Fruit fly (Drosophila melanogaster) whole organism, adult: Measurements from ENCODE around the gene CG15059.

Experiments
- CG11617 ChIP-seq: fragments of 200-800 bp; sonication (Bioruptor generic); optimal IDR thresholded peaks from 2 replicates; lab custom pipeline; 2017; ENCODE audit warnings: mild to moderate bottlenecking, missing biosample characterization, missing genetic modification reagents, missing genetic modification characterization
- CG12768 ChIP-seq: fragments of 200-800 bp; sonication (Bioruptor generic); optimal IDR thresholded peaks from 2 replicates; lab custom pipeline; 2017; ENCODE audit warnings: missing biosample characterization, missing genetic modification characterization, mild to moderate bottlenecking, moderate library complexity, missing genetic modification reagents
- CG14711 ChIP-seq: fragments of 200-800 bp; sonication (Bioruptor generic); optimal IDR thresholded peaks from 2 replicates; lab custom pipeline; 2018; ENCODE audit warnings: missing biosample characterization, mild to moderate bottlenecking, missing genetic modification characterization, moderate library complexity
- CG1620 ChIP-seq: fragments of 200-800 bp; sonication (Bioruptor generic); optimal IDR thresholded peaks from 2 replicates; lab custom pipeline; 2016; ENCODE audit warnings: missing biosample characterization, missing genetic modification characterization
- CG33017 ChIP-seq: fragments of 200-800 bp; sonication (Bioruptor generic); optimal IDR thresholded peaks from 2 replicates; lab custom pipeline; 2018; ENCODE audit warnings: missing biosample characterization, mild to moderate bottlenecking, missing genetic modification characterization, moderate library complexity
- CG5204 ChIP-seq: fragments of 200-800 bp; sonication (Bioruptor generic); optimal IDR thresholded peaks from 2 replicates; lab custom pipeline; 2016; ENCODE audit warnings: missing biosample characterization, missing genetic modification characterization
- CG7045 ChIP-seq: fragments of 200-800 bp; sonication (Bioruptor generic); optimal IDR thresholded peaks from 2 replicates; lab custom pipeline; 2017; ENCODE audit warnings: missing biosample characterization, mild to moderate bottlenecking, missing genetic modification characterization
- CG7101 ChIP-seq: fragments of 200-800 bp; sonication (Bioruptor generic); optimal IDR thresholded peaks from 2 replicates; lab custom pipeline; 2018; ENCODE audit warnings: missing biosample characterization, mild to moderate bottlenecking, missing genetic modification characterization, moderate library complexity
- Clk ChIP-seq: fragments of 200-800 bp; sonication (Bioruptor generic); optimal IDR thresholded peaks from 2 replicates; lab custom pipeline; 2017; ENCODE audit warnings: missing biosample characterization, missing genetic modification characterization
- Crg-1 ChIP-seq: fragments of 200-800 bp; sonication (Bioruptor generic); optimal IDR thresholded peaks from 2 replicates; lab custom pipeline; 2016; ENCODE audit warnings: missing biosample characterization, missing genetic modification characterization
- Hr96 ChIP-seq: fragments of 200-800 bp; sonication (Bioruptor generic); optimal IDR thresholded peaks from 2 replicates; lab custom pipeline; 2016; ENCODE audit warnings: missing biosample characterization, missing genetic modification characterization
- Mnt ChIP-seq: fragments of 200-800 bp; sonication (Bioruptor generic); optimal IDR thresholded peaks from 2 replicates; lab custom pipeline; 2016; ENCODE audit warnings: missing biosample characterization, mild to moderate bottlenecking, missing genetic modification characterization
- bab1 ChIP-seq: fragments of 200-800 bp; sonication (Bioruptor generic); optimal IDR thresholded peaks from 3 replicates; lab custom pipeline; 2019; ENCODE audit warnings: missing biosample characterization, mild to moderate bottlenecking, missing genetic modification characterization, moderate library complexity
- cic ChIP-seq: fragments of 200-800 bp; sonication (Bioruptor generic); optimal IDR thresholded peaks from 2 replicates; lab custom pipeline; 2017; ENCODE audit warnings: missing biosample characterization, mild to moderate bottlenecking, missing genetic modification characterization, moderate library complexity
- cnc ChIP-seq, 2 experiments: fragments of >200 bp; optimal IDR thresholded peaks; 2 replicates each; lab custom pipeline; 2017
- kay ChIP-seq: fragments of 200-800 bp; sonication (Bioruptor generic); peaks from one replicate; lab custom pipeline; 2016; ENCODE audit warnings: missing biosample characterization, missing genetic modification characterization, borderline replicate concordance
- ovo ChIP-seq: fragments of 200-800 bp; sonication (Bioruptor generic); optimal IDR thresholded peaks from 2 replicates; lab custom pipeline; 2016; ENCODE audit warnings: missing biosample characterization, missing genetic modification characterization
- pad ChIP-seq: fragments of 200-800 bp; sonication (Bioruptor generic); optimal IDR thresholded peaks from 3 replicates; lab custom pipeline; 2017; ENCODE audit warnings: missing biosample characterization, missing genetic modification characterization, mild to moderate bottlenecking, moderate library complexity, missing genetic modification reagents
- tj ChIP-seq: fragments of 200-800 bp; sonication (Bioruptor generic); optimal IDR thresholded peaks from 3 replicates; lab custom pipeline; 2017; ENCODE audit warnings: missing biosample characterization, mild to moderate bottlenecking, missing genetic modification characterization, moderate library complexity
- toe ChIP-seq: fragments of 200-800 bp; sonication (Bioruptor generic); optimal IDR thresholded peaks from 2 replicates; lab custom pipeline; 2016; ENCODE audit warnings: missing biosample characterization, missing genetic modification characterization

CG15059 gene

DNA sequence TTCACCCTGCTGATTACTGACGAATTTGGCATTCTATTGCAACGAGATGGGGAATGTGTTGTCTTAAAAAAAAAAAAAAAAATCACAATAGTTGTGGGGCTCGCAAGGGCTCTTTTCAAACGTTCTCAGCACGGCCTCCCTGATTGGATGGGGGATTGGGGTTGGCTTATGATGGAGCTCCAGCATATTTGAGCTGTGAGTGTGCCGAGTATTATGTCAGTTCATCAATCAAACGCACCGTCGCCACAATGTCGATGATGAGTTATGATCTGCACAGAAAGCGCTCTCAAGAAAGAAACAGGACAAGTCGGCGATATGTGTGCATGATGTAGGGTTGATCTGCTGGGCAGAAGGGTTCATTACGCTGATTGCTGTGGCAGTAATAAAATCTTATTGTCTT, at the start of gene CG15059:
CG15059 (minus strand) TSS at position 101 of the 400 bp plus-strand sequence.
- TF ChIP-seq kay (GFP tag; lab: Kevin White, UChicago), result no peak
- TF ChIP-seq Crg-1 (GFP tag; lab: Kevin White, UChicago), result no peak

- TF ChIP-seq Hr96 (GFP tag; lab: Kevin White, UChicago), result no peak
- no peak for TF ChIP-seq CG14711
These were observed 44.4 kb upstream of the CG15059 start for dm6 chrX:18303580-18304305.

- TF ChIP-seq CG11617 (GFP tag; lab: Kevin White, UChicago) (no peak), CG7045 (GFP tag; lab: Kevin White, UChicago) (no peak), cnc (optimal IDR thresholded peaks at IDR 0.05; lab: Kevin White, UChicago) (no peak), Hr96 (GFP tag; lab: Kevin White, UChicago) (no peak), CG14711 (no peak), Clk (GFP tag; lab: Kevin White, UChicago) (no peak), ovo (GFP tag; lab: Kevin White, UChicago) (no peak), kay (GFP tag; lab: Kevin White, UChicago) (no peak), CG1620 (GFP tag; lab: Kevin White, UChicago) (no peak), cic (GFP tag; lab: Kevin White, UChicago) (no peak), Mnt (GFP tag; lab: Kevin White, UChicago) (no peak), tj (GFP tag; lab: Kevin White, UChicago) (no peak), pad (GFP tag; lab: Kevin White, UChicago) (no peak), CG12768 (GFP tag; lab: Kevin White, UChicago) (no peak), CG7101 (no peak), bab1 (GFP tag; lab: Kevin White, UChicago) (no peak), Crg-1 (GFP tag; lab: Kevin White, UChicago) (no peak), CG33017 (tag; lab: Kevin White, UChicago) (no peak), toe (GFP tag; lab: Kevin White, UChicago) (no peak), CG5204 (GFP tag; lab: Kevin White, UChicago) (no peak)
These were observed 41.5 kb upstream of the CG15059 start for dm6 chrX:18300775-18301316.

- no peak for TF ChIP-seq CG33017 (tag; lab: Kevin White, UChicago)
- no peak for TF ChIP-seq Clk (GFP tag; lab: Kevin White, UChicago)
- no peak for TF ChIP-seq pad (GFP tag; lab: Kevin White, UChicago)
- no peak for TF ChIP-seq Hr96 (GFP tag; lab: Kevin White, UChicago)
- no peak for TF ChIP-seq CG11617 (GFP tag; lab: Kevin White, UChicago)
- no peak for TF ChIP-seq tj (GFP tag; lab: Kevin White, UChicago)
- TF ChIP-seq cnc (optimal IDR thresholded peaks at IDR 0.05; lab: Kevin White, UChicago), result no peak
- no peak for TF ChIP-seq cic (GFP tag; lab: Kevin White, UChicago)
- TF ChIP-seq CG12768 (GFP tag; lab: Kevin White, UChicago), result no peak
- no peak for TF ChIP-seq CG7101
- no peak for TF ChIP-seq toe (GFP tag; lab: Kevin White, UChicago)
- TF ChIP-seq CG14711, result no peak
- no peak for TF ChIP-seq Mnt (GFP tag; lab: Kevin White, UChicago)
- no peak for TF ChIP-seq ovo (GFP tag; lab: Kevin White, UChicago)
- TF ChIP-seq Crg-1 (GFP tag; lab: Kevin White, UChicago), result no peak
These were observed 38.8 kb upstream of the CG15059 start for dm6 chrX:18297905-18298630.

dm6 chrX:18294031-18294430, 34.7 kb upstream of the CG15059 start:
- TF ChIP-seq Clk (GFP tag; lab: Kevin White, UChicago), result no peak
- TF ChIP-seq CG7101, result no peak
- TF ChIP-seq CG33017 (tag; lab: Kevin White, UChicago), result no peak
- no peak for TF ChIP-seq CG1620 (GFP tag; lab: Kevin White, UChicago)
- no peak for TF ChIP-seq kay (GFP tag; lab: Kevin White, UChicago)
- TF ChIP-seq ovo (GFP tag; lab: Kevin White, UChicago), result no peak
- no peak for TF ChIP-seq cic (GFP tag; lab: Kevin White, UChicago)

DNA sequence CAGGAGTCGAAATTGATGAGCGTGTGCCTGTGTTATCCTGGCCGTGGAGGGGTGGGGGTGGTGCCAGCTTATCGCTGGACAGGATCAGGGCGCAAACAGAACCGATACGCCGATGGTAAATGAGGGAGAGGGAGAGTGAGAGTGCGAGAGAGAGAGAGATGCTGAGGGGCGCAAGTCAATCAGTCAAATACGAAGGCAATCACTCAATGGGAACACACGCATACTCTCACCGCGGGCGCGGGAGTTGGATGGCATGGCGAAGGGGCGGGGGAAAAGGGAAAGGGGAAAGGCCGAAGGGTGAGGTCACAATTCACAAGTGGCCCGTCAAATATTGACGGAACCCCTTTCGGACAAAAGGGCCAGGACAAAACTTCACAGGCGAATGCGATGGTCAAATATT, 29.3 kb upstream of the CG15059 start:
- no peak for TF ChIP-seq CG1620 (GFP tag; lab: Kevin White, UChicago)
- no peak for TF ChIP-seq pad (GFP tag; lab: Kevin White, UChicago)
- no peak for TF ChIP-seq CG11617 (GFP tag; lab: Kevin White, UChicago)
- no peak for TF ChIP-seq bab1 (GFP tag; lab: Kevin White, UChicago)
